Worm (Caenorhabditis elegans): ENCODE data around the gene F36A4.4.

ce11 chrIV:4317638-4318037, 50.2 kb downstream of the F36A4.4 start:
- TF ChIP-seq ham-2 (GFP tag; optimal IDR thresholded peaks at IDR 0.05) (no peak), blmp-1 (tag; optimal IDR thresholded peaks at IDR 0.05) (no peak), mls-2 (tag; optimal IDR thresholded peaks at IDR 0.05) (no peak), bed-3 (GFP tag; optimal IDR thresholded peaks at IDR 0.05) (no peak), nhr-237 (tag; optimal IDR thresholded peaks at IDR 0.05) (no peak), zip-8 (tag; optimal IDR thresholded peaks at IDR 0.05) (no peak), cnd-1 (tag; optimal IDR thresholded peaks at IDR 0.05) (no peak)
